Worm (Caenorhabditis elegans): Measurements from ENCODE around the gene hsp-75.

Gene hsp-75

DNA sequence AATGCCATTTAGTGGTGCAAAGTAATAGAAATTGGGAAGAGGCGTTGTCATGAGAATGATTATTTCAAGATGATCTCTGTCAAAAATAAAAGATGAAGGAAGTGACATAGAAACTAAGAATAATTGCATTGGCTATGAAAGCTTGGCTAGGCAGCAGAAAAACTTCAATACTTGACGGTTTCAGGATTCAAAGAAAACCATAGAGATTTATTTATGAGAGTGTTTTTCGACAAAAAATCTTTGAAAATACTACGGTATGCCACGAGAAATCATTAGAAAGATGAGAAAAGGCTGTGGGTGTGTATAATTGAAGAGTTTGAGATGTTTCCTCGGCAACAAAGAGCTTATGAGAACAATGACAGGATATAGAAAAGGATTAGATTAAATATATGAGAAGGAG lies 41.0 kb downstream of the hsp-75 start, which contains the start of gene F37C12.14:
F37C12.14 (minus strand) TSS at position 101 of the 400 bp plus-strand sequence.
- no peak for TF ChIP-seq grh-1 (GFP tag; IDR thresholded peaks at IDR 0.05)

DNA sequence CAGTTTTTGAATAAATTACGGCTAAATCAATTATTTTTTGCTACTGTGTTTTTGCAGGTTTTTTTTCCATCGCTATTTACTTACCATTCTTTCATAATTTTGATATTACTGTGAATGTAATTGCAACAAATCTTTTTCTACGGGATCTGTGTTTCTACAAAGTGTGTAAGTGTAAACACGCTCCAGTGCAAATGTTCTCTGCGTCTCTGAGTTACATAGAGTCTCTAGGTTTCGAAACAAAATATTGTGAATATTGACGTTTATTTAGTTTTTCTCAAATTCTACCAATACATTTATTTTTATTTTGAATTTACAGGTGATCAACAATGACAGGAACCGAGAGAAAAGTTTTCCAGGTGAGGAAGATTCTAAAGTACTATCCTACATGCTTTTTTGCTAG lies 42.5 kb downstream of the hsp-75 start, which contains the start of gene yju-2:
yju-2 (plus strand) TSS at position 315 of the 400 bp plus-strand sequence.
- TF ChIP-seq blmp-1 (tag; optimal IDR thresholded peaks at IDR 0.05): peak; percentile 63
- TF ChIP-seq isw-1 (GFP tag; IDR thresholded peaks at IDR 0.05): peak; percentile 49
- peak; percentile 33 for TF ChIP-seq fkh-8 (tag; optimal IDR thresholded peaks at IDR 0.05)
- TF ChIP-seq nhr-76 (tag; optimal IDR thresholded peaks at IDR 0.05): no peak
- TF ChIP-seq Y116A8C.19 (tag; optimal IDR thresholded peaks at IDR 0.05; ENCODE audit: borderline replicate concordance): no peak
- no peak for TF ChIP-seq sox-4 (tag; optimal IDR thresholded peaks at IDR 0.05)
- no peak for TF ChIP-seq ceh-8 (GFP tag; optimal IDR thresholded peaks at IDR 0.05)
- no peak for TF ChIP-seq hlh-4 (tag; optimal IDR thresholded peaks at IDR 0.05)
- TF ChIP-seq rnt-1 (tag; optimal IDR thresholded peaks at IDR 0.05): peak; percentile 65
- TF ChIP-seq mef-2 (tag; optimal IDR thresholded peaks at IDR 0.05): no peak
- TF ChIP-seq lin-39 (tag; optimal IDR thresholded peaks at IDR 0.05): no peak
- peak; percentile 21 for TF ChIP-seq nhr-77 (tag; optimal IDR thresholded peaks at IDR 0.05)
- no peak for TF ChIP-seq alr-1 (tag; optimal IDR thresholded peaks at IDR 0.05; ENCODE audit: borderline replicate concordance)
- peak; percentile 27 for TF ChIP-seq swsn-7 (tag; optimal IDR thresholded peaks at IDR 0.05)
- peak; percentile 74 to 83 for TF ChIP-seq efl-1 (optimal IDR thresholded peaks at IDR 0.05)
- TF ChIP-seq efl-1 (GFP tag; optimal IDR thresholded peaks at IDR 0.05 in 1 of 2): peak; percentile 63 to 95
- TF ChIP-seq ztf-11 (tag; optimal IDR thresholded peaks at IDR 0.05): no peak
- TF ChIP-seq dpl-1 (GFP tag; optimal IDR thresholded peaks at IDR 0.05): peak; percentile 51 to 72 (median 70)
- no peak for TF ChIP-seq ets-5 (GFP tag; IDR thresholded peaks at IDR 0.05)
- no peak for TF ChIP-seq grh-1 (GFP tag; IDR thresholded peaks at IDR 0.05)
- TF ChIP-seq zip-4 (GFP tag; optimal IDR thresholded peaks at IDR 0.05): no peak
- no peak for TF ChIP-seq ces-1 (GFP tag; optimal IDR thresholded peaks at IDR 0.05)
- peak; percentile 54 for TF ChIP-seq xbp-1 (tag; optimal IDR thresholded peaks at IDR 0.05)
- peak; percentile 45 for TF ChIP-seq F16B12.6 (tag; optimal IDR thresholded peaks at IDR 0.05)
- no peak for TF ChIP-seq tlp-1 (tag; optimal IDR thresholded peaks at IDR 0.05)
- no peak for TF ChIP-seq nhr-11 (tag; optimal IDR thresholded peaks at IDR 0.05)
- peak; percentile 69 for TF ChIP-seq nhr-71 (tag; optimal IDR thresholded peaks at IDR 0.05)
- no peak for TF ChIP-seq C34B4.2 (tag; optimal IDR thresholded peaks at IDR 0.05)
- TF ChIP-seq hpl-2 (GFP tag; optimal IDR thresholded peaks at IDR 0.05): peak; percentile 33
- TF ChIP-seq snu-23 (GFP tag; optimal IDR thresholded peaks at IDR 0.05): peak; percentile 72
- peak; percentile 67 for TF ChIP-seq nhr-85 (tag)
- TF ChIP-seq jun-1 (tag; optimal IDR thresholded peaks at IDR 0.05): no peak
- TF ChIP-seq ama-1 (optimal IDR thresholded peaks at IDR 0.05): peak; percentile 31
- TF ChIP-seq skn-1 (tag; optimal IDR thresholded peaks at IDR 0.05): peak; percentile 59
- TF ChIP-seq nhr-237 (tag; optimal IDR thresholded peaks at IDR 0.05): peak; percentile 51
- TF ChIP-seq sup-37 (GFP tag; optimal IDR thresholded peaks at IDR 0.05): no peak
- TF ChIP-seq nhr-47 (tag; optimal IDR thresholded peaks at IDR 0.05): peak; percentile 61
- TF ChIP-seq mdl-1 (tag; optimal IDR thresholded peaks at IDR 0.05): no peak
- no peak for TF ChIP-seq fkh-10 (GFP tag; optimal IDR thresholded peaks at IDR 0.05)
- no peak for TF ChIP-seq ceh-63 (GFP tag; optimal IDR thresholded peaks at IDR 0.05)
- TF ChIP-seq nhr-28 (tag; optimal IDR thresholded peaks at IDR 0.05): no peak
- TF ChIP-seq elt-3 (tag; optimal IDR thresholded peaks at IDR 0.05): peak in 1 of 6 experiments; percentile 47
- peak; percentile 70 for TF ChIP-seq lin-13 (GFP tag; optimal IDR thresholded peaks at IDR 0.05)
- TF ChIP-seq lin-14 (GFP tag; optimal IDR thresholded peaks at IDR 0.05): peak; percentile 59
- TF ChIP-seq lsy-2 (tag; optimal IDR thresholded peaks at IDR 0.05): peak; percentile 64 to 90
- TF ChIP-seq nhr-12 (tag; optimal IDR thresholded peaks at IDR 0.05): no peak
- TF ChIP-seq vab-15 (tag; optimal IDR thresholded peaks at IDR 0.05): peak; percentile 1
- peak; percentile 41 for TF ChIP-seq nhr-90 (tag; optimal IDR thresholded peaks at IDR 0.05; ENCODE audit: poor library complexity)
- TF ChIP-seq dsc-1 (tag; optimal IDR thresholded peaks at IDR 0.05): no peak
- TF ChIP-seq nhr-84 (tag; optimal IDR thresholded peaks at IDR 0.05): no peak
- peak; percentile 56 for TF ChIP-seq lir-3 (tag; optimal IDR thresholded peaks at IDR 0.05; ENCODE audit: poor library complexity)

Data from whole organism, L1 larva.